Worm (Caenorhabditis elegans): ENCODE measurements around the gene ckb-1.

DNA sequence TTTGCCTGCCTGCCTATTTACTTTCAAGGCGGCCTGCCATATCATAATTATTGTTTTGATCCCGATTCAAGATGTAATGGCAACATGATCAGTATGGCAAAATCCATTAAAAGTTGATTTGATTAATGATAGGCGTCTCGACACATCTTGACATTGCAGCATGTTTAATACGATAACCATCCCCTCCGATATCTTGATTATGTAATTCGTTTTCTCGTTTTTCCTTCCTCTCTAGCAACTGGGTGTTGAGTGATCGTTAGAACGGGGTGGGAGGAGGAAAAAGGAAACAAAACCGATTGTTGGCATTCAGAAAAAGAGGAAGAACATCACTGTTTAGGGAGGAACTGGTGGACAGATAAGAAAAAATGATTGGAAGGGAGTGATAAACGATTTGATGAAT is 26.9 kb downstream of the ckb-1 start:
- TF ChIP-seq klf-2 (GFP tag; conservative IDR thresholded peaks at IDR 0.05) (no peak), tab-1 (GFP tag; IDR thresholded peaks at IDR 0.05) (no peak), flt-1 (GFP tag; IDR thresholded peaks at IDR 0.05) (no peak)

Measured in whole organism, midembryonic.